Worm (Caenorhabditis elegans) whole organism, L4 larva: ENCODE data around the gene bicd-1.
"Not testable (repeated sequence)": the region's sequence is repeated elsewhere in the genome, so short reads cannot be mapped to it uniquely, and the experiment has no call there.

ENCODE experiments used
- fos-1 ChIP-seq: fragments of 150-350 bp; optimal IDR thresholded peaks from 2 replicates; lab custom pipeline; 2014; ENCODE audit warnings: missing biosample characterization, missing genetic modification characterization
- jun-1 ChIP-seq: fragments of 150-350 bp; optimal IDR thresholded peaks from 2 replicates; lab custom pipeline; 2014; ENCODE audit warnings: missing biosample characterization, missing genetic modification reagents, missing genetic modification characterization
- nhr-237 ChIP-seq: sonication (generic microtip); optimal IDR thresholded peaks from 2 replicates; lab custom pipeline; 2017; ENCODE audit warnings: missing biosample characterization, missing genetic modification characterization

ce11 chrIV:6551359-6552031, 20.6 kb downstream of the bicd-1 start:
- TF ChIP-seq nhr-237, jun-1, fos-1 (tag; lab: Kevin White, UChicago): not testable (repeated sequence)
